Fruit fly (Drosophila melanogaster) Kc167 (cell line): ENCODE measurements around the gene Gmppb.

Experiments used
- Myc ChIP-seq: fragments of >200 bp; optimal IDR thresholded peaks from 2 replicates; lab custom pipeline; 2017; ENCODE audit warnings: missing external identifiers
- Sin3A ChIP-seq: fragments of >200 bp; optimal IDR thresholded peaks from 2 replicates; lab custom pipeline; 2018; ENCODE audit warnings: missing external identifiers
- h ChIP-seq: fragments of >200 bp; optimal IDR thresholded peaks from 3 replicates; lab custom pipeline; 2018; ENCODE audit warnings: missing external identifiers
- insv ChIP-seq: fragments of >200 bp; optimal IDR thresholded peaks from 3 replicates; lab custom pipeline; 2018; ENCODE audit warnings: missing external identifiers
- psq ChIP-seq: fragments of >200 bp; optimal IDR thresholded peaks from 2 replicates; lab custom pipeline; 2017; ENCODE audit warnings: missing external identifiers
- ttk ChIP-seq: sonication (Bioruptor generic); optimal IDR thresholded peaks from 2 replicates; lab custom pipeline; 2017; ENCODE audit warnings: missing external identifiers

Gene Gmppb

DNA sequence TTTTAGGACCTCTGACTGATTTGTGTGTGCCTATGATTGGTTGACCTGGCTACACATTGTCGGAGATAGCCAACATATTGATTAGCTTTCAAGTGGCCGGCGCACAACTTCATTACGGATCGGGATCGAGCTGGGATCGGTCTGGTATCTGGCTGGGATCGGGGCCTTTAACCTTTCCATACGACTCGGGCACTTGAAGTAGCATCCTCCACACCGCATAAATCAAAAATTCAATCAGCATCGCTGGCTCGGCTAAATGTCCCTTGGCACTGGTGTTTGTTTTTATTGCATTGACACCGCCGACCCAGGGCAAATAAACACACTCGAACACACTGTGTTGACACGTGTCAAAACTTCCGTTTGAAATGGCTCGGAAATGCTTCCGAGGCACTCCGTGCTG, 44.5 kb downstream of the Gmppb start:
- no peak for TF ChIP-seq h (lab: Kevin White, UChicago)
- no peak for TF ChIP-seq Myc (lab: Kevin White, UChicago)
- TF ChIP-seq ttk (lab: Kevin White, UChicago) = no peak

DNA sequence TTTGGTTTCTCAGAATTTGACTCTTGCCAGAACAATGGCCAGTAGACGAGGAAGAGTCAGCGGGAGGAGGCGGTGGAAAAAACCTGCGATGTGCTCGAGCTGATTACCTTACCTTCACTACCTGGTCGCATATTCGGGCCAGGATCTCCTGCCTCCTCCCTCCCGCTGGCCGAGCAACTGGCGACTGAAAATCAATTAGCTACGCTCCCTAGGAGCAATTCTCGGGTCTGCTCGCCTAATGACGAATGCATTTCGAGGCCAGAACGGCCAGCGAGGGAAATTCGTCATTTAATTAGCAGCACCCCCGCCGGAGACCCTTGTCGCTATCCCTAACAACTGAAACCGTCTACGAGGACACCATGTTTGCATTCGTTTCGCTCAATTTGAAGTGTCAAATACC, 46.8 kb downstream of the Gmppb start:
- TF ChIP-seq Myc (lab: Kevin White, UChicago) = no peak
- no peak for TF ChIP-seq psq (lab: Kevin White, UChicago)
- no peak for TF ChIP-seq h (lab: Kevin White, UChicago)
- TF ChIP-seq insv = no peak
- no peak for TF ChIP-seq Sin3A
- no peak for TF ChIP-seq ttk (lab: Kevin White, UChicago)

DNA sequence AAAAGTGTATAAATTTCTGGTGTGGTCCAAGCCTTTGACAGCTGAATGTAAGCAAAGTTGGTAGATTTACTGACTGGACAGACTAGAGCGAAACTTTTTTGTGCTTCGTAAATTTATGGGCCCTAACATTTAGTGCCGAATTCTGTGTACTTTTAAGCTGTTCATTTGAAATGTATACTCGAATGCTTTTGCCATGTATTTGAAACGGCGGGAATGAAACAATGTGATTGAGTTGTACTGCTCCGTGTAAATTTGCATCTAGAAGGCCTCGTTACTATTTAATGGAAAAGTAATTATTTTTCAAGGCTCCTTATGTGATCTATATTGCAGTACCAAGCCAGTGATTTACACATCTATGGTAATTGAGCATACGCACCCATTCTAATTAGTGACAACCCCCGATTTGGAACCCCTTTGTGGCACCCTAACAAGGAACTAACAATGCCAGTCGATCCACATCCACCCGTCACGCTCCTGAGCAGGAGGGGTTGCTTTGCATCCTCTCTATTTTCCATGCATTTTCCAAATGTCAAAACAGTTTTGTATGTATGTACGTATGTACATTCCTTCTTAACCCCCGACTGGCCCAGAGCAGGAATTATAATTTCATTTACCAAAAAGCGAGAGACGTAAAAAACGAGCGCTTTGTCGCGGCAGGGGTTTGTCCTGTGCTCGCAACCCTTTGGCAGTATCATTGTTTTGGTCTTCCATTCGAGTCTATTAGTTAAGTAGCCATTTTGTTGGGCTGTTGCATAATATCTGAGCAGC, 47.4 kb downstream of the Gmppb start:
- TF ChIP-seq Myc (lab: Kevin White, UChicago) = no peak
- no peak for TF ChIP-seq psq (lab: Kevin White, UChicago)
- TF ChIP-seq Sin3A = no peak
- no peak for TF ChIP-seq ttk (lab: Kevin White, UChicago)
- TF ChIP-seq h (lab: Kevin White, UChicago) = no peak
- TF ChIP-seq insv = no peak

DNA sequence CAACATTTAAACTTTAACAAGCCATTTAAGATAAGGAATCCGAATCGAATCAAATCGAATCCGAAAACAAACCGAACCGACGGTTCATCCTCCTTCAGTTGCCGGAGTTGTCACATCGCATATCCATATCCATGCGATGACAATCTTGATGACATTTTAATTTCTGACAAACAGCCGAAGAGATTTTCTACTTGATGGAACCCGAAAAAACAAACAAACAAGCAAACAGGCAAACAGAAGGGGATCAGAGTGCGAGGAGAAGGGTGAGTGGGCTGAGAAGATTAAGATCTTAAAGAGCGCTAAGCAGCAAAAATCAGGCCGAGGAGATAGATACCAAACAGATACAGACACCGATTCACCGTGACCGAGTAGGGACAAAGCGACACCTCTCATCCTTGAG, 49.9 kb downstream of the Gmppb start:
- TF ChIP-seq Sin3A = no peak
- TF ChIP-seq psq (lab: Kevin White, UChicago) = no peak
- TF ChIP-seq insv = no peak
- TF ChIP-seq ttk (lab: Kevin White, UChicago) = no peak
- no peak for TF ChIP-seq Myc (lab: Kevin White, UChicago)
- TF ChIP-seq h (lab: Kevin White, UChicago) = no peak

DNA sequence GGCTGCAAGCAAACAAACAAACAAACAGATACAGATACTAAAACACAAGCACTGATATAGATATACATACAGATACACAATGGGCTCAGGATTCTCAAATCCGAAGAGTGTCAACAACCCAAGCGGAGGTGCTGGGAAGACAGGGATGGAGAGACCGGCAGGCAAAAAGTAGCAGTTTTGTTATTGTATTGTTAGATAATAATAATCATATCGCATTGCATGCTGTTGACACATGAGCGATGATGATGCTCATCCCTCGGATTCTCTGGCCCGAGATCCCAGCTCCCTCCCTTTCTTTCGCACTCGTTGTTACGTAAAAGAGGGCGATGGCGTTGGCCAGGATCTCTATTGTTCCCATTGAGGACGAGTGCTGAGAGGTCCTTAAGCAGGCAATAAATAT, 52.6 kb downstream of the Gmppb start:
- no peak for TF ChIP-seq insv

DNA sequence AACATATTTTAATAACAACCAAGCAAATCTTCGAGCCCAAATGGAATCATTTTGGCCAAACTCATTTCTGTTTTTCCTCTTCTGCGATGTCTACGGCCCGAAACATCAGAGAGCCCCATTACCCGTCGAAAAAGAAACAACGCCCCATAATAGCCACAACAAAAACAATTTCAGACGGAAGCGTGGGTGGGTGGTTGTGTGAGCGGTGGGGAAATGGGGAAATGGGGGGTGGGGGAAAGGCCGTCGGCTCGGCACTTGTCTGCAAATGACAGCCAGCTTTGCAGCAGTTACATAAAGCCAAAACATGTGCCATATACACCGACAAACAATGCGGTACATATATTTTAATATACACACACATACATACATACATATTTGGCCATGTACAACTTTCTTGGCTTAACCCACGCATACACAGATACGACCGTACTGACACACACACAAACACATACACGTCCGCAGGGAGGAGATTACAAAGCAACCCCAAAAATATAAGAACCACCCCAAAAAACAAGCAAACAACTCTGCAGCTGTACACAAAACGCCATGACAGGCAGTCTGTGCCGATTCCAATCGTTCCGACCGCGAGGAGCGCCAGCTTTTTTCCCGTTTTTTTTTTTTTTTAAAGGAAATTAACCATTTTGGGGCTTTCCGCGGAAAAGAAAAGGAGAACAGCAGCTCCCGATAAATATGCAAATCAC, 53.8 kb downstream of the Gmppb start:
- TF ChIP-seq h (lab: Kevin White, UChicago) (no peak), insv (no peak), psq (lab: Kevin White, UChicago) (no peak), Sin3A (no peak), Myc (lab: Kevin White, UChicago) (no peak), ttk (lab: Kevin White, UChicago) (no peak)
